Worm (Caenorhabditis elegans) whole organism, L4/young adult: ENCODE measurements around the gene cysl-1.

Source experiments
- W03F9.2 ChIP-seq: fragments of 150-350 bp; optimal IDR thresholded peaks from 2 replicates; lab custom pipeline; 2014; ENCODE audit warnings: missing biosample characterization, missing genetic modification characterization
- dao-5 ChIP-seq: sonication (generic microtip); optimal IDR thresholded peaks from 2 replicates; lab custom pipeline; 2016; ENCODE audit warnings: missing genotype, missing genetic modification characterization, moderate library complexity, missing compliant biosample characterization
- him-1 ChIP-seq: sonication (generic microtip); optimal IDR thresholded peaks from 2 replicates; lab custom pipeline; 2016; ENCODE audit warnings: missing genotype, missing genetic modification reagents, missing genetic modification characterization, missing compliant biosample characterization

The cysl-1 gene

DNA sequence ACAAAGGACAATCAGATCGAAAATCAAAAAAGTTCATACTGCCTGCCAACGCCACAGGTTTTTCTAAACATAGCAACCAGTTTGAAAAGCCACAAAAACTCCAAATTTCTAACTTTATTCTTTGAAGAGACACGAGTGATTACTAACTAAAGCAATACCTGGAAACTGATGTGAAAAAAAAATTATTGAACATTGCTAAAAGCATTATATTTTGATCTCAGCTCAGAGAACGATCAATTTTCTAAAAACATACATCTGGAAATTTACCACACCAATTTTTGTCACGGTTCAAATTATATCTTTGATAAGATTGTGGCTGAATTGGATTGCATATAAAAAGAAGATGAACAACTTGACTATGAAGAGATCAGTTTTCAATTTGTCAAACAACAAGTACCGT is 3.1 kb upstream of the cysl-1 start:
- TF ChIP-seq dao-5: no peak
- no peak for TF ChIP-seq him-1 (tag; lab: Kevin White, UChicago)
- no peak for TF ChIP-seq W03F9.2

DNA sequence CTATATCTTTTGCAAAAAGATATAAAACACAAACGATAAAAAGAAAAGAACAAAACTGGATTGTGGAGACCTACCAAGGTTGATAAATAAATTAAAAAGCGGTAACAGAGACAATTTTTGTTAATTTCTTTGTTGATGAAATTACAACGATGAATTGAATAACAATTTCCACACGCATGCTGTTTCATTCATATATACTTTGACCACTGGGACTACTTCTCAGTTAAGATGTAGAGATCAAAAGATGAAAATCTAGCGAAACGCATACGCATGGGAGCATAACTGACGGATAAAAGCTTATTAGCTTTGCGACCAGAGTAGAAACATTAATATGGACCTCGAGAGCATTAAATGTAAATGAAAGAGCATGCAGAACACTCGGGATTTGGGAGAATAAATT is 1.7 kb upstream of the cysl-1 start:
- TF ChIP-seq dao-5: no peak
- TF ChIP-seq him-1 (tag; lab: Kevin White, UChicago): no peak
- no peak for TF ChIP-seq W03F9.2

DNA sequence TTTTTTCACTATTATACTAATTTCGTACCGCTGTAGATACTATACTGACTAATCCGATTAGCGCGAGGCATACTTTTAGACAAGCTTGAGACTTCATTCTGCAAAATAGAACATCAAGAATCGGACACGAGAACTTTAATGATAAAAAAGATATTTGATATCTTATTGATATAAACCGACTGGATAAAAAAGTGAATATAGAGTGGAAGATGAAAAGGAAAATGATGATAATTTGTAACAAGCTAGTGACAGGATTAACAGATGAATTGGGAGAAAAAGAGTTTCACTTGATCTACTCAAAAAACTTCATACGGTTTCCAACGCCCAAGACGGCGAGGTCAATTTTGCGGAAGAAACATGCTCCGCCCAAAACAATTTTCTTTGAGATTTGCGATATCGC is 5.4 kb downstream of the cysl-1 start, which contains the start of gene nas-37:
Gene nas-37 (minus strand): TSS at position 101 of the 400 bp plus-strand sequence.
- no peak for TF ChIP-seq dao-5
- TF ChIP-seq him-1 (tag; lab: Kevin White, UChicago): no peak
- no peak for TF ChIP-seq W03F9.2

ce11 chrX:9948528-9948927 is 5.8 kb downstream of the cysl-1 start:
- TF ChIP-seq him-1 (tag; lab: Kevin White, UChicago) (no peak), W03F9.2 (no peak), dao-5 (no peak)

DNA sequence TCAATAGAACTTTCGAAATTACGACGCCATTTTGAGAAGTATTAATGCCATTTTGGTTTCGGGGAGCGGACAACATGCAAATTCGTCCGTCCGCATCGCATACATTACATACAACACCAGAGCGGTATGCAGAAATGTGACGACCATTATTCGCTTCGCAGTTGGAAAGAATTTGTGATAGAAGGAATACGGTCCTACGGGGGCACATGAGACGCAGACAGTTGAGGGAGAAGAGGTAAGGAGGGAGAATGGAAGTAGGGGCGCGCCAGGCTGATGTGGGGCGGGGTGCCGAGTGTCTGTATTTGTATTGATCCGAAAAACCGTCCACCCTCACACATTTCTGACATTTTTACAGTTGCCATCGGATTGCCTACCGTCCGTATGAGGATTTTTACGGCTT is 13.0 kb downstream of the cysl-1 start:
- TF ChIP-seq W03F9.2 (no peak), him-1 (tag; lab: Kevin White, UChicago) (no peak), dao-5 (no peak)

ce11 chrX:9940524-9940923 is 13.8 kb downstream of the cysl-1 start:
- TF ChIP-seq W03F9.2 (no peak), dao-5 (no peak)

- TF ChIP-seq dao-5: no peak
- no peak for TF ChIP-seq him-1 (tag; lab: Kevin White, UChicago)
- TF ChIP-seq W03F9.2: no peak
Measured at ce11 chrX:9938537-9938936, 15.8 kb downstream of the cysl-1 start, which contains the start of the genes C17G1.5 and C17G1.14. TSS of gene C17G1.5 (plus strand) at chrX:9938802. TSS of gene C17G1.14 (plus strand) at chrX:9938813.

ce11 chrX:9938091-9938490 is 16.2 kb downstream of the cysl-1 start:
- TF ChIP-seq dao-5 (no peak), him-1 (tag; lab: Kevin White, UChicago) (no peak), W03F9.2 (no peak)

ce11 chrX:9934009-9934323 is 20.4 kb downstream of the cysl-1 start:
- TF ChIP-seq dao-5 (no peak), W03F9.2 (no peak), him-1 (tag; lab: Kevin White, UChicago) (no peak)

DNA sequence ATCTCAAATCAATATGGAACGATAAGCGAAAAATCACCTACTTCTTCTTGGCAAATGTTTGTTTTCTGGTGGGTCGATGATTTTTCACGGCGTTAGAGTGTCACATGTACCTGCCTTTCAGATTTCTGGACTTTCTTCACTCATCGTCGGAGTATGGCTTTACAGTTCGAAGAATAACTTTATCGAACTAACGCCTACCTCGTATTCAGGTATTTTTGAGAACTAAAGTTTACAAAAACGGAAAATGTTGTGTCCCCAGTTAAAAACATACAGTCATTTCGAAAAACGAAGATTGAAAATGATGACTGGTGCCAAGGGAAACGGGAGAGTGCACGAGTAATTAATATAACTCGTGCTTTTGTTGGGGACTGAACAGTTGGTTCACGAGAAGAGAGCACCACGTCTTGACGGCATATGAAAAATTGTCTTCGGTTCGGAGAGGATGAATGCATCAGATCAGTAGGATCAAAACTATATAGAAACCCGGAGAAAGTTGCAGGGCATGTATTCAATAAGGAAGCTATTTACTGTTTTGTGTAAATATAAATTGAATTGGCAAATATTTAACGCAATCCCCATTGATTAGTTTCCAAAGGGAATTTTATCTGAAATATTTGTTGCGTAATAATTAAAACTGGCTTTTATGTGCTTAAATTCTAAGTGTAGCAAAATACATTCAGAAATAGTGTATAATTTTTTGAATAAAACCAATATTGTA is 20.9 kb downstream of the cysl-1 start:
- TF ChIP-seq him-1 (tag; lab: Kevin White, UChicago) (no peak), dao-5 (no peak), W03F9.2 (no peak)

ce11 chrX:9932226-9932773 is 22.0 kb downstream of the cysl-1 start, which contains the start of gene tsp-21:
TSS of gene tsp-21 (plus strand) at chrX:9932371.
- TF ChIP-seq dao-5 (no peak), W03F9.2 (peak; percentile 66), him-1 (tag; lab: Kevin White, UChicago) (no peak)

DNA sequence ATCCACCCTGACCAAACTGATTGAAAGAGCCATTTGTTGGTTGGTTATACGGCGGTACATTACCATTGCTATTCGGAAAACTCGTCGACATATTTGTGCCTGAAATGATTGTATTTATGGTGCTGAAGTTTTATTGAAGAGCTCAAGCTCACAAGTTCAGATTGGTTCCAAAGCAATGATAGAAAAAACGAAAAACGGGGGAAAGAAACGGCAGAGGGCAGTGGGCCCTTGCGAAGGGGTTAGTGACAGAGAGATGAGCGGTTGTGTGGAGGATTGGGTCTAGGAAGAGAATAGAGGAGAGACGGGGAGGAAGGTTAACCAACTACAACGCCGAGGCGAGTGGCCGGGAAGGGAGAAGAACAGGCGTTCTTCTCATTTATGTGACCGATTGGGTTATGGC is 23.0 kb downstream of the cysl-1 start, which contains the start of gene nra-3:
Gene nra-3 (minus strand): TSS at position 101 of the 400 bp plus-strand sequence.
- no peak for TF ChIP-seq dao-5
- no peak for TF ChIP-seq W03F9.2
- no peak for TF ChIP-seq him-1 (tag; lab: Kevin White, UChicago)

DNA sequence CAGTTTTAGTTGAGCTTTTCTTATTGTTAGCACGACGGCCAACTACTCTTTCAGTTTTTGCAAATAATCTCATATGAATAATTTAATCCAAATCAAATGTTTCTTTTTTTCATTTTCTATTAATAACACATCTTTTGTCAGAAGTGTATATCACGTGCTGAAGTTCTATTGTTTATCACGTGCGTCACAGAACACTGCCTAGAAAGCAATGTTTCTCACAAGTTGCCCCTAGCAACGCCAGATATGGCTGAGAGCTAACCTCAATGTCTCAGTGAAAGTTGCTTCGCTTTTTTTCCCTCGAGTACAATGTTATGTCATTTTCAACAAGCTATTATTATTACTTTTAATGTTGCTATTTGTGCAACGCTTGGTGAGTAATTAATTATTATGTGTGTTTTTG is 26.3 kb downstream of the cysl-1 start:
- TF ChIP-seq him-1 (tag; lab: Kevin White, UChicago) (no peak), W03F9.2 (no peak), dao-5 (no peak)

- TF ChIP-seq him-1 (tag; lab: Kevin White, UChicago): no peak
- no peak for TF ChIP-seq W03F9.2
- TF ChIP-seq dao-5: no peak
Measured at ce11 chrX:9924962-9925361, 29.4 kb downstream of the cysl-1 start, which contains the start of gene ugt-23. TSS of gene ugt-23 (minus strand) at chrX:9925173.

ce11 chrX:9921257-9921656 is 33.1 kb downstream of the cysl-1 start, which contains the start of gene C17G1.2:
TSS of gene C17G1.2 (plus strand) at chrX:9921557.
- TF ChIP-seq W03F9.2 (no peak), dao-5 (no peak), him-1 (tag; lab: Kevin White, UChicago) (no peak)
